Worm (Caenorhabditis elegans): ENCODE data around the gene sao-1.

- TF ChIP-seq pqm-1 (tag; optimal IDR thresholded peaks at IDR 0.05) (no peak), egl-27 (tag; optimal IDR thresholded peaks at IDR 0.05) (no peak), unc-62 (GFP tag; optimal IDR thresholded peaks at IDR 0.05) (no peak), jun-1 (tag; optimal IDR thresholded peaks at IDR 0.05) (no peak), aly-2 (tag; optimal IDR thresholded peaks at IDR 0.05) (no peak), skn-1 (tag; optimal IDR thresholded peaks at IDR 0.05) (no peak), fkh-10 (GFP tag; optimal IDR thresholded peaks at IDR 0.05) (no peak), nhr-77 (tag; optimal IDR thresholded peaks at IDR 0.05) (no peak), ceh-82 (tag; optimal IDR thresholded peaks at IDR 0.05) (no peak), ama-1 (optimal IDR thresholded peaks at IDR 0.05) (no peak), nhr-11 (tag; optimal IDR thresholded peaks at IDR 0.05) (no peak)
These were observed 17.1 kb downstream of the sao-1 start, which contains the start of gene eol-1 for ce11 chrV:13980807-13981206.

All from whole organism, L3 larva.